Worm (Caenorhabditis elegans): ENCODE data around the gene F36H5.4.

F36H5.4 gene

DNA sequence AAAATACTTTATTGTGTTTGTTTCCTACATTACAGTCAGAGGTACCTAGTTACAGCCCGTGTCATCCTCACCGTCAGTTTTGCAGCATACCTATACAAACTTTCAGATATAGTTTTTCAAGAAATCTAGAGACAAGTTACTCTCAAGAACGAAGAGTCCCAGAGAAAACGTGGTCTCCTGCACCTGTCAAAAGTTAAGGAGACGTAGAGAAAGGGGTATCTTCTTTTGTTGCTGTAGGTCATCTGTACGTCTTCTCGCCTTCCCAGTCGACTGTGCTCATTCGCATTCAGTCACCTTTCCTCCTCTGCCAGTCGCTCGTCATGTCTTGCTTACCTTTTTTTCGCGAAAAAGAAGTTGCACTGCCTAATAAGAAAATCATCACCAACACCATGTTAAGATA is at the start of gene F36H5.4:
Gene F36H5.4 (plus strand): TSS at position 301 of the 400 bp plus-strand sequence.
- TF ChIP-seq him-1 (tag; optimal IDR thresholded peaks at IDR 0.05): no peak
- TF ChIP-seq dao-5 (tag; optimal IDR thresholded peaks at IDR 0.05): no peak
- no peak for TF ChIP-seq W03F9.2 (tag; optimal IDR thresholded peaks at IDR 0.05)

DNA sequence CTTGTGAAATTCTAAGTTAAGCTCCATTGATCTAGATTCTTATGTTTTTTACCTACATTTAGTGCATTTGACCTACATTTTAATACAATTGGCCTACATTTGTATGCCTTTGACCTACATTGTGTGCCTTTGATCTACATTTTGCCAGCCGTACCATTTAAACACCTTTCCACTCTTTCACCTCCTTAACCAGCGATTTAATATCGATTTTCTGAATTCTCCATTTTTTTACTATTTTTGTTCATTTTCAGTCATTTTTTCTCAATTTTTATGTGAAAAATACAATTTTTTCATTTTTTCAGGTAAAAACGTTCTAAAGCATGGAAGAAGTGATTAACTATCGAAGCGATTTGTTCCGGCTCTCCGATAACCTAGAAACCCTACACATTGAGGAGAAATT is 48.7 kb upstream of the F36H5.4 start, which contains the start of gene btb-7:
Gene btb-7 (plus strand): TSS at position 301 of the 400 bp plus-strand sequence.
- TF ChIP-seq dao-5 (tag; optimal IDR thresholded peaks at IDR 0.05) (no peak), him-1 (tag; optimal IDR thresholded peaks at IDR 0.05) (no peak), W03F9.2 (tag; optimal IDR thresholded peaks at IDR 0.05) (no peak)

ce11 chrII:1714772-1715353 is 46.8 kb upstream of the F36H5.4 start, which contains the start of gene btb-6:
Gene btb-6, plus strand, starts transcription at chrII:1715303.
- TF ChIP-seq dao-5 (tag; optimal IDR thresholded peaks at IDR 0.05): no peak
- TF ChIP-seq W03F9.2 (tag; optimal IDR thresholded peaks at IDR 0.05): no peak
- no peak for TF ChIP-seq him-1 (tag; optimal IDR thresholded peaks at IDR 0.05)

DNA sequence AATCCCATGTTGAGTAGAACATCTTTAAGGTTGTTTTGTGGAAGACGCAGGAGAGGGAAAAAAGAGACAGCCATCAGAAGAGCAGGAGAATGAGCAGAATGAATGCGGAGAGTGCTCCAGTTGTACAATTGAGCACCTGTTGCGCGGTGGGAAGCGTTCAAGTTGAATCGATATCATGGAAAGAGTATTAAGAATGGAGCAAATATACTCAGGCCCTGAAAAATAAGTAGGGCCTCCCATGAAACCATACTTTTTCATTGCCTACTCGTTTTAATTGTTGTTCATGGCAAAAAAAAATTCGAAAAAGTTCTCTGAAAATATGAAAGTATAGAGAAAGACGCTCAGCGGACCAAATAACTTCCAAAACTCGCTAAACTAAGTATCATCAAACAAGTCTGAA is 42.5 kb upstream of the F36H5.4 start, which contains the start of gene fbxb-48:
Gene fbxb-48 (minus strand): TSS at position 101 of the 400 bp plus-strand sequence.
- no peak for TF ChIP-seq him-1 (tag; optimal IDR thresholded peaks at IDR 0.05)
- no peak for TF ChIP-seq W03F9.2 (tag; optimal IDR thresholded peaks at IDR 0.05)
- TF ChIP-seq dao-5 (tag; optimal IDR thresholded peaks at IDR 0.05): no peak

DNA sequence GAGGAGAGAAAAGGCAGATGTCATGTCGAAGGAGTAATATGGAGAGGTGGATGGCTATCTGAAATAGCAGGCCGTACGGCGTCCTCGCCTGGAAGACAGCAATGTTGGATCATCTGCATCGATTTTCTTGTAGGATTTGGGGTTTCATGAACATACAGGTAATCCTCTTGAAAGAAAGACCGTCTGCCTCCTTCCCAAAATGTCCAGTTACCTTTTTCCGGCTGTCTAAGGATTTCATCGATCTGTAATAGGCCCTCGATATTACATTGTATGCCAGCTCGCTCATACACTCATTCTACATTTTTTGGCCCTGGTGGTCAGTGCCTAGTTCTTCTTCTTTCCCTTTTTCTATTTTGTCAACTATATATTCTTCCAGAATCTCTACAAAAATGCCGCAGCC is 39.3 kb upstream of the F36H5.4 start, which contains the start of the genes fbxb-5 and btb-8:
Gene fbxb-5 (minus strand): TSS at position 101 of the 400 bp plus-strand sequence.
Gene btb-8 (plus strand): TSS at position 377 of the 400 bp plus-strand sequence.
- TF ChIP-seq W03F9.2 (tag; optimal IDR thresholded peaks at IDR 0.05) (no peak), dao-5 (tag; optimal IDR thresholded peaks at IDR 0.05) (no peak), him-1 (tag; optimal IDR thresholded peaks at IDR 0.05) (no peak)

ce11 chrII:1724314-1724713 is 37.4 kb upstream of the F36H5.4 start, which contains the start of gene fbxb-11:
Gene fbxb-11, plus strand, starts transcription at chrII:1724614.
- TF ChIP-seq dao-5 (tag; optimal IDR thresholded peaks at IDR 0.05): no peak
- TF ChIP-seq him-1 (tag; optimal IDR thresholded peaks at IDR 0.05): no peak
- no peak for TF ChIP-seq W03F9.2 (tag; optimal IDR thresholded peaks at IDR 0.05)

ce11 chrII:1725735-1726134 is 35.9 kb upstream of the F36H5.4 start, which contains the start of gene F45C12.17:
Gene F45C12.17, plus strand, starts transcription at chrII:1726111.
- TF ChIP-seq dao-5 (tag; optimal IDR thresholded peaks at IDR 0.05) (no peak), W03F9.2 (tag; optimal IDR thresholded peaks at IDR 0.05) (no peak), him-1 (tag; optimal IDR thresholded peaks at IDR 0.05) (no peak)

- TF ChIP-seq dao-5 (tag; optimal IDR thresholded peaks at IDR 0.05): no peak
- no peak for TF ChIP-seq W03F9.2 (tag; optimal IDR thresholded peaks at IDR 0.05)
- no peak for TF ChIP-seq him-1 (tag; optimal IDR thresholded peaks at IDR 0.05)
These were observed 33.4 kb upstream of the F36H5.4 start, which contains the start of gene btb-9 for ce11 chrII:1728253-1728652. Gene btb-9, plus strand, starts transcription at chrII:1728506.

DNA sequence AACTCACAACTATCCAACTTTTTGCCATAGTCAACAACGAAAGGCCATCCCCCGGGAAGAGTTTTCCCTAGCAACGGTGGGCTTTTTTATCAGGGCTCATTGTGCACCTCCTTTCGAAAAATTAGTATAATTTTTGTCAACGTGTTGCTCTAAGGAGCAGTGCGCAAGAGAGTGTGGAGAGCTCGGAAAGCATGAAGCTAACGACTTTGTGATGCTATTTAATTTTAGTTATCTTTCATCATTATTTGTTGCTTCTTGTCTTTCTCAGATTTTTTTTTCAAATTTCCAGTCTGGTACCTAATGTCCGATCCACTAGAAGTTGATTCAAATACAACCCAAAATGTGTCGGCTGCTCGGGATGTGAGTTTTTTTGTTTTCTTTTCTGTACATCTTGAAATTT is 31.6 kb upstream of the F36H5.4 start, which contains the start of gene ceh-81:
Gene ceh-81 (plus strand): TSS at position 301 of the 400 bp plus-strand sequence.
- TF ChIP-seq W03F9.2 (tag; optimal IDR thresholded peaks at IDR 0.05) (no peak), dao-5 (tag; optimal IDR thresholded peaks at IDR 0.05) (no peak), him-1 (tag; optimal IDR thresholded peaks at IDR 0.05) (no peak)

ce11 chrII:1731932-1732331 is 29.7 kb upstream of the F36H5.4 start, which contains the start of gene ceh-82:
Gene ceh-82, plus strand, starts transcription at chrII:1732232.
- TF ChIP-seq dao-5 (tag; optimal IDR thresholded peaks at IDR 0.05): no peak
- TF ChIP-seq W03F9.2 (tag; optimal IDR thresholded peaks at IDR 0.05): no peak
- TF ChIP-seq him-1 (tag; optimal IDR thresholded peaks at IDR 0.05): no peak

ce11 chrII:1735145-1735544 is 26.5 kb upstream of the F36H5.4 start:
- TF ChIP-seq dao-5 (tag; optimal IDR thresholded peaks at IDR 0.05) (no peak), him-1 (tag; optimal IDR thresholded peaks at IDR 0.05) (no peak), W03F9.2 (tag; optimal IDR thresholded peaks at IDR 0.05) (no peak)

DNA sequence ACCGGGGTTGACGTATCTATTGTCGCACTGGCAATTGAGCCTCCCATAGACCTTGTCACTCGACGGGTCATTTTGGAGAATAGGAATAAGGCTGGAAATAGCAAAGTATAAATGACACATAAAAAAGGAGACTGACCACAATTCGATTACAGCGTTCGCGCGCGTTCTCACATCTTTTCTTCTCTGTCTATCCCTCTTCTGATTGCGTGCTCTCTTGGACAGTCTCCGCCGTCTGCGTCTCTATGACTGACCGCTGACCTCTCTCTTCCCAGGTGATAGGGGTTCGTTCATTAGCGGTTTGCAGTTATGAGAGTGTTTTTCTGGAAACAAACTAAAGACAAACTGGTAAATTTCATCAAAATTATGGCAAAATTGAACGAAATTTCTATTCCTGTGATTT is 25.3 kb upstream of the F36H5.4 start, which contains the start of gene ceh-83:
Gene ceh-83 (minus strand): TSS at position 181 of the 400 bp plus-strand sequence.
- no peak for TF ChIP-seq W03F9.2 (tag; optimal IDR thresholded peaks at IDR 0.05)
- no peak for TF ChIP-seq dao-5 (tag; optimal IDR thresholded peaks at IDR 0.05)
- TF ChIP-seq him-1 (tag; optimal IDR thresholded peaks at IDR 0.05): no peak

DNA sequence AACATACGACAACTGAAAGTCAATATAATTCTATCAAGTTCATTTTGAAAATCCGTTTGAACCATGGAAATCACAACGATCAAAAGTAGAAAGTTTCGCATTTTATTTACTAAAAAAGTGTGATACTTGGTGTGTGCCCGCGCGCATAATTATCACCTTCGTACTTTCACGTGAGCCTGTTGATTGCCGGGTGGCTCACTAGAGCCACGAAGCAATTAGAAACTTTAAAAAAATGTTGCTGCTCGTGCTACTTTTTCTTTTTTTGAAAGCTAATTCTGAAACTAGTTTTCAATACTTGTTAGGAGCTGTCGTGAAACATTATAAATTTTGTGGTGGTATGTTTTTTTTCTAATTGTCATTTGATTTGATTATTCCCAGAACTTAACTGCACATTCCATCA is 22.8 kb upstream of the F36H5.4 start, which contains the start of the genes irld-9 and irld-33:
Gene irld-9 (minus strand): TSS at position 101 of the 400 bp plus-strand sequence.
Gene irld-33 (plus strand): TSS at position 209 of the 400 bp plus-strand sequence.
- TF ChIP-seq W03F9.2 (tag; optimal IDR thresholded peaks at IDR 0.05): no peak
- no peak for TF ChIP-seq dao-5 (tag; optimal IDR thresholded peaks at IDR 0.05)
- no peak for TF ChIP-seq him-1 (tag; optimal IDR thresholded peaks at IDR 0.05)

DNA sequence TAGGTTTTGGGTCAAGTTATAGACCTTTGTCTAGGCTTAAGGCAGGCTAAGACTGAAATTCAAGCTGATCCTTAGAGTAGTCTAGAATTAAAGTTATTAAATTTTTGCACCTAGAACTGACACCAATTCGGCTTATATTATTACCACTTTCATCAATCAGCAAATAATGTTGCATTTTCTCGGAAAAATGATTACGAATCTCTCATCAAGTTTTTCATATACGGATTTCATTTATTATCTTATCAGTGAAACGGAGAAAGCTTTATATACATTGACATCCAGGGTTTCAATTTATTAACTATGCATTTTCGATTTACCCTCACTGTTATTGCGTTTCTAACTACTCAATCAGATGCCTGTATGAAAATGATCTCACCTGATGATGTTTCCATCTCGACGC is 20.4 kb upstream of the F36H5.4 start, which contains the start of gene K07G6.1:
Gene K07G6.1 (plus strand): TSS at position 301 of the 400 bp plus-strand sequence.
- TF ChIP-seq him-1 (tag; optimal IDR thresholded peaks at IDR 0.05) (no peak), W03F9.2 (tag; optimal IDR thresholded peaks at IDR 0.05) (no peak), dao-5 (tag; optimal IDR thresholded peaks at IDR 0.05) (no peak)

Data from whole organism, L4/young adult.